Fruit fly (Drosophila melanogaster): Measurements from ENCODE around the gene CG4174.

Gene CG4174

DNA sequence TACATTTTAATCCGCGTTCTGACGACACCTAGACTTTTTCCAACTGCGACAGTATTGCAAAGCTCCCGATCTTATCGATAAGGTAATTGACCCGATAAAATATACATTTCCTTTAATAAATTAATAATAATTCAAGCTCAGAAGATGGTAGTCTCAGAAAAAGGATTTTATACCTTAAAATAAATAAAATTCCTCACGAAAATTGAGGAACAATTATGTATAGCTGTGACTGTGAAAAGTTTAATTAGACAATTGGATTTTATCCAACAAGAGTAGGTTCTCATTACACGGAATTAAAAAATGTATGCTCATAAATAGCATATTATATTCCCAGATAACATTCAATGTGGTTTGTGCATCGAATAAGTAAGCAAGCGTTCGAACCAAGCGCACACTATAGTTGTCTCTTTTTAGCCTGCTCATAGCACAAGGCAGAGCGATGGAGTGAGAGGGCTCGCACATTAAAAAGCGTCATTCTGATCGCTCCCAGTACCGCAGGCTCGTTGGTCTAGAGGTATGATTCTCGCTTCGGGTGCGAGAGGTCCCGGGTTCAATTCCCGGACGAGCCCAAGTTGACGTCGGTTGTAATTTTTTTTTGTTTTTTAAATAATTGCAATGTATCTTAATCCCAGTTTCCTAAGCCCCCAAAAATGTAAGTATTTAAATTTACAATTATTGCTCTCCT is at the start of gene CG4174, which contains the start of gene CG13380 (continued):
- TF ChIP-seq Antp (GFP tag; optimal IDR thresholded peaks at IDR 0.05) (no peak), tup (GFP tag; optimal IDR thresholded peaks at IDR 0.05) (no peak), Dref (GFP tag; IDR thresholded peaks at IDR 0.05) (peak; percentile 27; the same call in 1 of the 2 replicates), caup (GFP tag; optimal IDR thresholded peaks at IDR 0.05; ENCODE audit: severe bottlenecking) (no peak), CG6791 (GFP tag; IDR thresholded peaks at IDR 0.05; ENCODE audit: partially characterized antibody) (peak; percentile 97), dan (GFP tag; IDR thresholded peaks at IDR 0.05) (no peak), CG11247 (GFP tag; IDR thresholded peaks at IDR 0.05) (peak; percentile 12; the same call in 1 of the 2 replicates), fd64A (GFP tag; optimal IDR thresholded peaks at IDR 0.05) (no peak), Taf1 (GFP tag; IDR thresholded peaks at IDR 0.05) (no peak), sens-2 (GFP tag; IDR thresholded peaks at IDR 0.05) (no peak), Gsc (GFP tag; IDR thresholded peaks at IDR 0.05) (no peak), ERR (GFP tag; optimal IDR thresholded peaks at IDR 0.05) (no peak), aop (GFP tag; IDR thresholded peaks at IDR 0.05) (peak; percentile 46; the same call in 1 of the 2 replicates), CG6689 (GFP tag; IDR thresholded peaks at IDR 0.05) (no peak), CG18262 (tag; optimal IDR thresholded peaks at IDR 0.05) (no peak), CG11398 (GFP tag; optimal IDR thresholded peaks at IDR 0.05) (no peak), Blimp-1 (GFP tag; optimal IDR thresholded peaks at IDR 0.05) (no peak), Meics (GFP tag; optimal IDR thresholded peaks at IDR 0.05) (no peak), Lim3 (GFP tag; IDR thresholded peaks at IDR 0.05) (no peak), NK7.1 (GFP tag; optimal IDR thresholded peaks at IDR 0.05) (no peak), CG17612 (GFP tag; IDR thresholded peaks at IDR 0.05) (no peak), sr (GFP tag; IDR thresholded peaks at IDR 0.05) (no peak), toy (GFP tag; IDR thresholded peaks at IDR 0.05) (no peak), Ets65A (GFP tag) (no peak), CG17568 (GFP tag; optimal IDR thresholded peaks at IDR 0.05) (no peak), Asciz (GFP tag; optimal IDR thresholded peaks at IDR 0.05) (no peak), PHDP (tag; optimal IDR thresholded peaks at IDR 0.05) (no peak), Mad (GFP tag; optimal IDR thresholded peaks at IDR 0.05) (no peak), oc (tag; optimal IDR thresholded peaks at IDR 0.05) (no peak), Gug (GFP tag; IDR thresholded peaks at IDR 0.05) (0 out of 4 replicates have a peak, but pooled peaks have one; percentile 9), Aef1 (GFP tag; IDR thresholded peaks at IDR 0.05) (no peak), pros (GFP tag; optimal IDR thresholded peaks at IDR 0.05) (no peak), CG3995 (GFP tag; optimal IDR thresholded peaks at IDR 0.05) (no peak), CG2120 (GFP tag; optimal IDR thresholded peaks at IDR 0.05) (no peak), br (optimal IDR thresholded peaks at IDR 0.05) (no peak), CG9876 (GFP tag; optimal IDR thresholded peaks at IDR 0.05) (no peak), Neu2 (GFP tag; optimal IDR thresholded peaks at IDR 0.05; ENCODE audit: borderline replicate concordance) (no peak), HmgD (GFP tag; optimal IDR thresholded peaks at IDR 0.05) (peak; percentile 72), Atf-2 (GFP tag; optimal IDR thresholded peaks at IDR 0.05) (no peak), CG13123 (GFP tag; optimal IDR thresholded peaks at IDR 0.05) (no peak), croc (GFP tag; conservative IDR thresholded peaks at IDR 0.05) (no peak), ac (GFP tag; optimal IDR thresholded peaks at IDR 0.05) (no peak), B-H1 (GFP tag; IDR thresholded peaks at IDR 0.05) (no peak), CG34224 (GFP tag; IDR thresholded peaks at IDR 0.05; ENCODE audit: partially characterized antibody) (peak; percentile 78), CG7963 (GFP tag; IDR thresholded peaks at IDR 0.05; ENCODE audit: partially characterized antibody) (peak; percentile 95), Hmx (GFP tag; optimal IDR thresholded peaks at IDR 0.05) (no peak), corto (GFP tag; optimal IDR thresholded peaks at IDR 0.05) (no peak), CG11504 (tag; optimal IDR thresholded peaks at IDR 0.05) (no peak), CG4360 (GFP tag; IDR thresholded peaks at IDR 0.05) (peak; percentile 27; the same call in 1 of the 2 replicates), slou (GFP tag; optimal IDR thresholded peaks at IDR 0.05) (no peak), CG3838 (GFP tag; optimal IDR thresholded peaks at IDR 0.05) (no peak)

Measured in whole organism, embryonic.